Fruit fly (Drosophila melanogaster) whole organism, embryonic: ENCODE results near the gene Fdx1.

ENCODE experiments used
- BtbVII ChIP-seq: fragments of 200-800 bp; sonication (Bioruptor generic); optimal IDR thresholded peaks from 3 replicates; lab custom pipeline; 2017; ENCODE audit warnings: missing biosample characterization, mild to moderate bottlenecking, missing genetic modification characterization
- CG15479 ChIP-seq: fragments of 200-800 bp; sonication (Bioruptor generic); optimal IDR thresholded peaks from 3 replicates; lab custom pipeline; 2019; ENCODE audit warnings: missing biosample characterization, mild to moderate bottlenecking, missing genetic modification characterization, moderate library complexity
- CG16863 ChIP-seq: fragments of 200-800 bp; sonication (Bioruptor generic); optimal IDR thresholded peaks from 3 replicates; lab custom pipeline; 2016; ENCODE audit warnings: missing biosample characterization, missing genetic modification characterization
- CG8290 ChIP-seq, 3 experiments: fragments of 200-800 bp; sonication (Bioruptor generic); optimal IDR thresholded peaks; 2 replicates each; lab custom pipeline; 2016 to 2019; ENCODE audit warnings: missing biosample characterization in 3 of 3, missing genetic modification characterization in 3 of 3, mild to moderate bottlenecking in 2 of 3, moderate library complexity in 1 of 3
- Dip3 ChIP-seq: fragments of 200-800 bp; sonication (Bioruptor generic); optimal IDR thresholded peaks from 3 replicates; lab custom pipeline; 2016; ENCODE audit warnings: missing biosample characterization, missing genetic modification characterization
- Nf-YC ChIP-seq: fragments of 200-800 bp; optimal IDR thresholded peaks from 3 replicates; lab custom pipeline; 2019; ENCODE audit warnings: missing biosample characterization, mild to moderate bottlenecking, missing genetic modification characterization, moderate library complexity
- Oli ChIP-seq: fragments of 200-800 bp; sonication (Bioruptor generic); optimal IDR thresholded peaks from 2 replicates; lab custom pipeline; 2018; ENCODE audit warnings: missing biosample characterization, mild to moderate bottlenecking, missing genetic modification characterization, moderate library complexity
- Rx ChIP-seq: fragments of 200-800 bp; sonication (Bioruptor generic); IDR thresholded peaks from 2 replicates; pipeline ENCODE4 v1.3.6; 2022; ENCODE audit warnings: missing biosample characterization, missing genetic modification characterization
- bbx ChIP-seq: fragments of 200-800 bp; sonication (Bioruptor generic); IDR thresholded peaks from 2 replicates; pipeline ENCODE4 v1.3.6; 2022; ENCODE audit warnings: missing biosample characterization, missing genetic modification characterization; ENCODE audit not compliant: partially characterized antibody
- ranshi ChIP-seq: fragments of 200-800 bp; sonication (Bioruptor generic); IDR thresholded peaks from 2 replicates; pipeline ENCODE4 v1.3.6; 2022; ENCODE audit warnings: missing biosample characterization, missing genetic modification characterization
- rib ChIP-seq: fragments of 200-800 bp; sonication (Bioruptor generic); IDR thresholded peaks from 2 replicates; pipeline ENCODE4 v1.3.6; 2022; ENCODE audit warnings: missing biosample characterization, missing genetic modification characterization

- TF ChIP-seq CG8290 (GFP tag; optimal IDR thresholded peaks at IDR 0.05; lab: Kevin White, UChicago) (no peak), CG8290 (tag; optimal IDR thresholded peaks at IDR 0.05; lab: Kevin White, UChicago) (no peak), bbx (peak; percentile 37; the same call in 1 of the 2 replicates), CG15479 (peak; percentile 97), ranshi (GFP tag; lab: Robert Waterston, UW) (no peak), BtbVII (no peak), Dip3 (GFP tag; lab: Kevin White, UChicago) (no peak), rib (GFP tag; lab: Robert Waterston, UW) (no peak), Oli (tag; lab: Kevin White, UChicago) (no peak), CG16863 (GFP tag; lab: Kevin White, UChicago) (no peak), Rx (GFP tag; lab: Robert Waterston, UW) (no peak), Nf-YC (tag; lab: Kevin White, UChicago) (peak; percentile 6)
Measured at dm6 chr3L:9381602-9382001, 10.6 kb upstream of the Fdx1 start, which contains the start of gene Hsp23.
